Fruit fly (Drosophila melanogaster) S2 (cell line): ENCODE measurements around the gene CG4098.

Source experiments
- CG8478 ChIP-seq: fragments of >200 bp; optimal IDR thresholded peaks from 2 replicates; lab custom pipeline; 2018
- CTCF ChIP-seq, 2 experiments: fragments of >200 bp; optimal IDR thresholded peaks; 2 replicates each; lab custom pipeline; 2018

DNA sequence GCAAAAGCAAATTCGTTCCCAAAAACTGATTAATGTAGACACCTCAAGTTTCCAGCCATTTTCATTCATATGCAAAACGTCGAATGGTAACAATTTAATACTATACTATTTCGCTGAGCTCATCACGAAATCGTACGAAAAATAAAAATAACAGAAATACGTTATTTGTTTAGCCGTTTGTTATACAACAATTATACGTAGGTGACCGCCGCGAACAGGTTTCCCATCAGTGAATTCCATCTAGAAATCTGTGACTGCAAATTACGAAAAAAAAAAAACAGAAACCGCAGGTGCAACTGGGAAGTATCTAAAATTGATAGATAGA is 37.4 kb downstream of the CG4098 start:
- no peak for TF ChIP-seq CG8478 (lab: Kevin White, UChicago)
- no peak for TF ChIP-seq CTCF (optimal IDR thresholded peaks at IDR 0.05; lab: Kevin White, UChicago)
